Fruit fly (Drosophila melanogaster) Kc167 (cell line): ENCODE results near the gene H2.0.

Experiments
- Myc ChIP-seq: fragments of >200 bp; optimal IDR thresholded peaks from 2 replicates; lab custom pipeline; 2017; ENCODE audit warnings: missing external identifiers
- Sin3A ChIP-seq: fragments of >200 bp; optimal IDR thresholded peaks from 2 replicates; lab custom pipeline; 2018; ENCODE audit warnings: missing external identifiers
- h ChIP-seq: fragments of >200 bp; optimal IDR thresholded peaks from 3 replicates; lab custom pipeline; 2018; ENCODE audit warnings: missing external identifiers
- insv ChIP-seq: fragments of >200 bp; optimal IDR thresholded peaks from 3 replicates; lab custom pipeline; 2018; ENCODE audit warnings: missing external identifiers
- psq ChIP-seq: fragments of >200 bp; optimal IDR thresholded peaks from 2 replicates; lab custom pipeline; 2017; ENCODE audit warnings: missing external identifiers
- ttk ChIP-seq: sonication (Bioruptor generic); optimal IDR thresholded peaks from 2 replicates; lab custom pipeline; 2017; ENCODE audit warnings: missing external identifiers

Gene H2.0

dm6 chr2L:5977070-5977728, 42.0 kb downstream of the H2.0 start:
- TF ChIP-seq ttk (no peak), insv (lab: Kevin White, UChicago) (no peak), Sin3A (lab: Kevin White, UChicago) (no peak), h (lab: Kevin White, UChicago) (no peak), psq (no peak), Myc (lab: Kevin White, UChicago) (no peak)

- TF ChIP-seq ttk = no peak
- TF ChIP-seq Myc (lab: Kevin White, UChicago) = no peak
- TF ChIP-seq insv (lab: Kevin White, UChicago) = no peak
- TF ChIP-seq Sin3A (lab: Kevin White, UChicago) = no peak
- no peak for TF ChIP-seq psq
- TF ChIP-seq h (lab: Kevin White, UChicago) = no peak
These were observed 43.6 kb downstream of the H2.0 start for dm6 chr2L:5975601-5976000.

- no peak for TF ChIP-seq h (lab: Kevin White, UChicago)
- no peak for TF ChIP-seq Sin3A (lab: Kevin White, UChicago)
- no peak for TF ChIP-seq insv (lab: Kevin White, UChicago)
These were observed 44.1 kb downstream of the H2.0 start for dm6 chr2L:5975025-5975539.

- TF ChIP-seq Sin3A (lab: Kevin White, UChicago) (no peak), h (lab: Kevin White, UChicago) (no peak), insv (lab: Kevin White, UChicago) (no peak), psq (no peak), Myc (lab: Kevin White, UChicago) (no peak), ttk (no peak)
These were observed 45.1 kb downstream of the H2.0 start for dm6 chr2L:5974122-5974521.

DNA sequence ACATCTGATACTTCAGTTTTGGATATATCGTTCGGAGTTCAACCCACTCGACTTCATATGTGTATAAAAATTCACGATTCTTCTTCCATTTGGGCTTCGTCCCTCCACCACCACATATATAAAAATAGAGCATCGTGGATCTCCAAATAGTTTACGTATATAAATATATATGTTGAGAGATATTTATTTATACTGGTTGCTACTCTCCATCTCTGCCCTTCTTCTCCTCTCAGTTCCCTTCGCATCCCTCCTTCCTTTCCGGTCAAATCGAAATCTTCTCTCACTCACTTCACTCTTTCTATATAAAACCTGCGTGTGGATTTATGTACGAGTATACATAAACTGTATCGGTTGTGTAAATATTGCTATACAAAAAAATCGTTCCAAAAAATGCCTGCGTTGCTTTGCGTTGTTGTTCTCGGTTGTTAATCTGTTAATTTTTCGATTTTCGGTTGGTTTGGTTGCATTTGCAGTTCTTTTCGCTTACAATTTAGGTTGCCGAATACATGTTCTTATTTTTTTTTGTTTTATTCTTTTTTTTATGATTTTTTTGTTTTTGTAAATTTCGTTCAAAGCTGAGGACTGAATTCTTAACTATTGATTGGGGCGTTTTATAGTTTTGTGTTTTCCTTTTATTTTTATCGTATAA, 46.5 kb downstream of the H2.0 start:
- TF ChIP-seq Myc (lab: Kevin White, UChicago) (no peak), Sin3A (lab: Kevin White, UChicago) (no peak), psq (no peak), insv (lab: Kevin White, UChicago) (no peak), ttk (no peak), h (lab: Kevin White, UChicago) (no peak)

DNA sequence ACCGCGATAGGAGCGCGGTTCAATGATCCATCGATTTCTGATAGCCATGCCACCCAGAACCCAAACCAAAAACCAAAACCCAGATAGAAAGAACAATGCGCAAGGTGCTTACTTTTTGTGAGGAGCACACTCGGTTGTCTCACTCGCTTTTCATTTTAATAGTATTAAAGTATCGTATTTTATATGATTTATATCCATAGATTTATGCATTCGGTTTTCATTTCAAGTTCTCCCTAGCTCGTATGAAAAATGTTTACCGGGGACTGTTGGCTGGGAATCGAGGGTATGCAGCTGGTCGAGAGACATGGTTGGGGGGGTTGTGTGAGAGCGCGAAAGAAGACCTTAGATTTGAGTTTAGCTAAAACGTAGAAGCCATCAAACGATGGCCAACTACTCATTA, 47.2 kb downstream of the H2.0 start:
- no peak for TF ChIP-seq psq
- no peak for TF ChIP-seq ttk
- no peak for TF ChIP-seq h (lab: Kevin White, UChicago)
- no peak for TF ChIP-seq Sin3A (lab: Kevin White, UChicago)
- no peak for TF ChIP-seq Myc (lab: Kevin White, UChicago)
- TF ChIP-seq insv (lab: Kevin White, UChicago) = no peak

dm6 chr2L:5971093-5971808, 48.0 kb downstream of the H2.0 start:
- no peak for TF ChIP-seq h (lab: Kevin White, UChicago)
- TF ChIP-seq ttk = no peak
- TF ChIP-seq Sin3A (lab: Kevin White, UChicago) = no peak
- TF ChIP-seq insv (lab: Kevin White, UChicago) = no peak
- TF ChIP-seq psq = no peak
- TF ChIP-seq Myc (lab: Kevin White, UChicago) = no peak

dm6 chr2L:5969559-5969958, 49.6 kb downstream of the H2.0 start, which contains the start of gene Ucp4B:
Gene Ucp4B, plus strand, starts transcription at chr2L:5969859.
- TF ChIP-seq Sin3A (lab: Kevin White, UChicago) (no peak), insv (lab: Kevin White, UChicago) (no peak), ttk (no peak), Myc (lab: Kevin White, UChicago) (no peak), psq (no peak), h (lab: Kevin White, UChicago) (no peak)

- no peak for TF ChIP-seq ttk
- no peak for TF ChIP-seq h (lab: Kevin White, UChicago)
- TF ChIP-seq insv (lab: Kevin White, UChicago) = no peak
- no peak for TF ChIP-seq psq
- no peak for TF ChIP-seq Sin3A (lab: Kevin White, UChicago)
- no peak for TF ChIP-seq Myc (lab: Kevin White, UChicago)
These were observed 51.2 kb downstream of the H2.0 start, which contains the start of the genes CG13992 and Ucp4C for dm6 chr2L:5967702-5968616. Gene CG13992, minus strand, starts transcription at chr2L:5967752. Gene Ucp4C, plus strand, starts transcription at chr2L:5968566.

- no peak for TF ChIP-seq insv (lab: Kevin White, UChicago)
- no peak for TF ChIP-seq Myc (lab: Kevin White, UChicago)
- TF ChIP-seq Sin3A (lab: Kevin White, UChicago) = no peak
- TF ChIP-seq h (lab: Kevin White, UChicago) = no peak
- TF ChIP-seq psq = no peak
- TF ChIP-seq ttk = no peak
These were observed 54.4 kb downstream of the H2.0 start, which contains the start of gene psd for dm6 chr2L:5964851-5965250. Gene psd, minus strand, starts transcription at chr2L:5964951.

dm6 chr2L:5964211-5964610, 55.0 kb downstream of the H2.0 start:
- TF ChIP-seq h (lab: Kevin White, UChicago) (no peak), insv (lab: Kevin White, UChicago) (no peak), Myc (lab: Kevin White, UChicago) (no peak), Sin3A (lab: Kevin White, UChicago) (no peak), ttk (no peak), psq (no peak)
